Fruit fly (Drosophila melanogaster) whole organism, wandering third instar larva: ENCODE data around the gene RpL7-like.

Experiments
- Abd-B ChIP-seq: fragments of >200 bp; optimal IDR thresholded peaks from 2 replicates; lab custom pipeline; 2017; ENCODE audit warnings: missing biosample characterization, missing genetic modification characterization
- CG32264 ChIP-seq: fragments of 200-800 bp; sonication (Bioruptor generic); optimal IDR thresholded peaks from 2 replicates; lab custom pipeline; 2016; ENCODE audit warnings: missing biosample characterization, missing genetic modification characterization
- CG9705 ChIP-seq: fragments of 200-800 bp; sonication (Bioruptor generic); optimal IDR thresholded peaks from 2 replicates; lab custom pipeline; 2018; ENCODE audit warnings: missing biosample characterization, mild to moderate bottlenecking, missing genetic modification characterization
- CrebA ChIP-seq: fragments of 200-800 bp; sonication (Bioruptor generic); optimal IDR thresholded peaks from 2 replicates; lab custom pipeline; 2016; ENCODE audit warnings: missing biosample characterization, mild to moderate bottlenecking, missing genetic modification characterization, borderline replicate concordance
- Dfd ChIP-seq: fragments of >200 bp; optimal IDR thresholded peaks from 2 replicates; lab custom pipeline; 2017; ENCODE audit warnings: missing biosample characterization, missing genetic modification characterization
- Dif ChIP-seq: fragments of 200-275, 200-300 bp; sonication (Bioruptor generic); optimal IDR thresholded peaks from 2 replicates; lab custom pipeline; 2018; ENCODE audit warnings: missing biosample characterization, missing genetic modification characterization; ENCODE audit not compliant: partially characterized antibody
- GATAd ChIP-seq: sonication (Bioruptor generic); optimal IDR thresholded peaks from 2 replicates; lab custom pipeline; 2016; ENCODE audit warnings: missing biosample characterization, missing genetic modification characterization
- HLH106 ChIP-seq: fragments of 200-800 bp; optimal IDR thresholded peaks from 3 replicates; lab custom pipeline; 2019; ENCODE audit warnings: missing biosample characterization, mild to moderate bottlenecking, missing genetic modification characterization, moderate library complexity
- Hnf4 ChIP-seq: fragments of 200-800 bp; sonication (Bioruptor generic); optimal IDR thresholded peaks from 2 replicates; lab custom pipeline; 2016; ENCODE audit warnings: missing biosample characterization, mild to moderate bottlenecking, missing genetic modification characterization
- Hr78 ChIP-seq: fragments of >200 bp; optimal IDR thresholded peaks from 2 replicates; lab custom pipeline; 2017; ENCODE audit warnings: missing biosample characterization, missing genetic modification characterization
- Hr83 ChIP-seq: fragments of 200-300 bp; sonication (Bioruptor generic); optimal IDR thresholded peaks from 2 replicates; lab custom pipeline; 2016; ENCODE audit warnings: missing biosample characterization, mild to moderate bottlenecking, missing genetic modification characterization, moderate library complexity; ENCODE audit not compliant: poor library complexity, severe bottlenecking
- Jra ChIP-seq: sonication (Bioruptor generic); optimal IDR thresholded peaks from 2 replicates; lab custom pipeline; 2016; ENCODE audit warnings: missing biosample characterization, missing genetic modification characterization
- Mio ChIP-seq: sonication (Bioruptor generic); optimal IDR thresholded peaks from 2 replicates; lab custom pipeline; 2016; ENCODE audit warnings: missing biosample characterization, missing genetic modification characterization
- Myc ChIP-seq: fragments of >200 bp; optimal IDR thresholded peaks from 2 replicates; lab custom pipeline; 2017
- N ChIP-seq: fragments of >200 bp; optimal IDR thresholded peaks from 2 replicates; lab custom pipeline; 2018; ENCODE audit warnings: missing biosample characterization, missing external identifiers, missing genetic modification characterization
- OdsH ChIP-seq: fragments of 200-800 bp; sonication (Bioruptor generic); optimal IDR thresholded peaks from 2 replicates; lab custom pipeline; 2016; ENCODE audit warnings: missing biosample characterization, mild to moderate bottlenecking, missing genetic modification characterization
- Rel ChIP-seq, 2 experiments: fragments of 200-800 bp; sonication (Bioruptor generic) in 1 of 2; optimal IDR thresholded peaks; 2 replicates in 1 of 2; 3 replicates in 1 of 2; lab custom pipeline; 2016 to 2019; ENCODE audit warnings: mild to moderate bottlenecking in 2 of 2, missing biosample characterization in 2 of 2, missing genetic modification characterization in 2 of 2, moderate library complexity in 1 of 2
- Sp1 ChIP-seq: fragments of 200-800 bp; sonication (Bioruptor generic); optimal IDR thresholded peaks from 3 replicates; lab custom pipeline; 2019; ENCODE audit warnings: missing biosample characterization, mild to moderate bottlenecking, missing genetic modification characterization, moderate library complexity
- Vsx2 ChIP-seq: fragments of 200-300, 225-300 bp; sonication (Bioruptor generic); optimal IDR thresholded peaks from 2 replicates; lab custom pipeline; 2018; ENCODE audit warnings: missing biosample characterization, missing genetic modification characterization; ENCODE audit not compliant: partially characterized antibody
- br ChIP-seq: fragments of 200-800 bp; sonication (Bioruptor generic); optimal IDR thresholded peaks from 2 replicates; lab custom pipeline; 2016; ENCODE audit warnings: missing biosample characterization, missing genetic modification characterization
- brk ChIP-seq: fragments of 200-800 bp; sonication (Bioruptor generic); optimal IDR thresholded peaks from 2 replicates; lab custom pipeline; 2016; ENCODE audit warnings: missing biosample characterization, mild to moderate bottlenecking, missing genetic modification characterization
- dl ChIP-seq, 2 experiments: fragments of 175-275, 200-275 bp in 1 of 2; fragments of 200-275 bp in 1 of 2; sonication (Bioruptor generic); optimal IDR thresholded peaks; lab custom pipeline; 2018; ENCODE audit warnings: mild to moderate bottlenecking in 2 of 2, missing biosample characterization in 2 of 2, missing genetic modification characterization in 2 of 2, moderate library complexity in 2 of 2; ENCODE audit not compliant: partially characterized antibody in 2 of 2, insufficient read depth in 1 of 2
- dmrt93B ChIP-seq: fragments of 200-800 bp; sonication (Bioruptor generic); optimal IDR thresholded peaks from 2 replicates; lab custom pipeline; 2018; ENCODE audit warnings: missing biosample characterization, mild to moderate bottlenecking, missing genetic modification characterization
- dsf ChIP-seq: sonication (Bioruptor generic); optimal IDR thresholded peaks from 2 replicates; lab custom pipeline; 2016; ENCODE audit warnings: missing biosample characterization, missing genetic modification characterization, borderline replicate concordance
- ey ChIP-seq: fragments of 200-800 bp; sonication (Bioruptor generic); optimal IDR thresholded peaks from 2 replicates; lab custom pipeline; 2016; ENCODE audit warnings: missing biosample characterization, missing genetic modification characterization
- foxo ChIP-seq, 2 experiments: fragments of 200-800 bp; sonication (Bioruptor generic); optimal IDR thresholded peaks; 2 replicates in 1 of 2; 3 replicates in 1 of 2; lab custom pipeline; 2016 to 2017; ENCODE audit warnings: missing biosample characterization in 2 of 2, missing genetic modification characterization in 2 of 2
- fru ChIP-seq: fragments of 200-800 bp; sonication (Bioruptor generic); optimal IDR thresholded peaks from 3 replicates; lab custom pipeline; 2016; ENCODE audit warnings: missing biosample characterization, mild to moderate bottlenecking, missing genetic modification characterization
- h ChIP-seq: fragments of 200-800 bp; sonication (Bioruptor generic); optimal IDR thresholded peaks from 3 replicates; lab custom pipeline; 2016; ENCODE audit warnings: missing biosample characterization, mild to moderate bottlenecking, missing genetic modification characterization
- jim ChIP-seq: fragments of 175-275, 200-325 bp; sonication (Bioruptor generic); optimal IDR thresholded peaks from 2 replicates; lab custom pipeline; 2016; ENCODE audit warnings: missing biosample characterization, mild to moderate bottlenecking, missing genetic modification characterization
- lola ChIP-seq: fragments of >200 bp; optimal IDR thresholded peaks from 2 replicates; lab custom pipeline; 2017; ENCODE audit warnings: missing biosample characterization, missing genetic modification characterization
- pan ChIP-seq: fragments of >200 bp; optimal IDR thresholded peaks from 2 replicates; lab custom pipeline; 2017
- psq ChIP-seq: fragments of 200-800 bp; sonication (Bioruptor generic); optimal IDR thresholded peaks from 3 replicates; lab custom pipeline; 2017; ENCODE audit warnings: missing biosample characterization, mild to moderate bottlenecking, missing genetic modification characterization, moderate library complexity
- rgr ChIP-seq: fragments of 200-800 bp; sonication (Bioruptor generic); optimal IDR thresholded peaks from 3 replicates; lab custom pipeline; 2016; ENCODE audit warnings: missing biosample characterization, mild to moderate bottlenecking, missing genetic modification characterization
- sage ChIP-seq: fragments of 200-800 bp; sonication (Bioruptor generic); optimal IDR thresholded peaks from 2 replicates; lab custom pipeline; 2016; ENCODE audit warnings: missing biosample characterization, mild to moderate bottlenecking, missing genetic modification characterization
- sv ChIP-seq: fragments of 200-800 bp; sonication (Bioruptor generic); optimal IDR thresholded peaks from 3 replicates; lab custom pipeline; 2016; ENCODE audit warnings: missing biosample characterization, missing genetic modification characterization
- tai ChIP-seq: sonication (Bioruptor generic); optimal IDR thresholded peaks from 2 replicates; lab custom pipeline; 2016; ENCODE audit warnings: missing biosample characterization, missing genetic modification characterization
- usp ChIP-seq: fragments of >200 bp; optimal IDR thresholded peaks from 2 replicates; lab custom pipeline; 2017; ENCODE audit warnings: missing biosample characterization, missing genetic modification characterization
- woc ChIP-seq: sonication (Bioruptor generic); optimal IDR thresholded peaks from 2 replicates; lab custom pipeline; 2016; ENCODE audit warnings: missing biosample characterization, mild to moderate bottlenecking, missing genetic modification characterization

Gene RpL7-like

dm6 chr2L:12010877-12011666 lies 45.1 kb upstream of the RpL7-like start:
- TF ChIP-seq Vsx2 (GFP tag; lab: Kevin White, UChicago) (no peak), woc (GFP tag; lab: Kevin White, UChicago) (peak; percentile 91), br (peak; percentile 92), CG32264 (peak; percentile 56), lola (GFP tag; lab: Kevin White, UChicago) (no peak), usp (no peak), GATAd (GFP tag; lab: Kevin White, UChicago) (no peak), Jra (GFP tag; lab: Kevin White, UChicago) (peak; percentile 77), rgr (peak; percentile 86), tai (GFP tag; lab: Kevin White, UChicago) (no peak), Sp1 (GFP tag; lab: Kevin White, UChicago) (peak; percentile 96), Rel (GFP tag; optimal IDR thresholded peaks at IDR 0.05; lab: Kevin White, UChicago) (no peak), Rel (tag; optimal IDR thresholded peaks at IDR 0.05; lab: Kevin White, UChicago) (peak; percentile 69), dl (GFP tag; optimal IDR thresholded peaks at IDR 0.05; lab: Kevin White, UChicago; ENCODE audit: insufficient read depth in 1 of 2, partially characterized antibody in 2 of 2) (peak; percentile 46 to 78), psq (peak; percentile 76), fru (GFP tag; lab: Kevin White, UChicago) (peak; percentile 91), Mio (GFP tag; lab: Kevin White, UChicago) (peak; percentile 32), N (no peak), foxo (GFP tag; optimal IDR thresholded peaks at IDR 0.05; lab: Kevin White, UChicago) (peak in 1 of 2 experiments; percentile 92), Dfd (GFP tag; lab: Kevin White, UChicago) (no peak), h (GFP tag; lab: Kevin White, UChicago) (peak; percentile 92), pan (lab: Kevin White, UChicago) (no peak), HLH106 (tag; lab: Kevin White, UChicago) (peak; percentile 97), sv (GFP tag; lab: Kevin White, UChicago) (peak; percentile 84), Hr78 (no peak), Hnf4 (GFP tag; lab: Kevin White, UChicago) (peak; percentile 75), sage (GFP tag; lab: Kevin White, UChicago) (peak; percentile 84), dsf (GFP tag; lab: Kevin White, UChicago) (peak; percentile 4), ey (GFP tag; lab: Kevin White, UChicago) (peak; percentile 92), Myc (lab: Kevin White, UChicago) (no peak), OdsH (GFP tag; lab: Kevin White, UChicago) (peak; percentile 91), CrebA (no peak), brk (no peak), Hr83 (GFP tag; lab: Kevin White, UChicago) (peak; percentile 2), dmrt93B (GFP tag; lab: Kevin White, UChicago) (peak; percentile 91), CG9705 (GFP tag; lab: Kevin White, UChicago) (peak; percentile 95), jim (no peak), Abd-B (no peak), Dif (GFP tag; lab: Kevin White, UChicago) (no peak)
